Worm (Caenorhabditis elegans): ENCODE results near the gene str-30.

The str-30 gene

DNA sequence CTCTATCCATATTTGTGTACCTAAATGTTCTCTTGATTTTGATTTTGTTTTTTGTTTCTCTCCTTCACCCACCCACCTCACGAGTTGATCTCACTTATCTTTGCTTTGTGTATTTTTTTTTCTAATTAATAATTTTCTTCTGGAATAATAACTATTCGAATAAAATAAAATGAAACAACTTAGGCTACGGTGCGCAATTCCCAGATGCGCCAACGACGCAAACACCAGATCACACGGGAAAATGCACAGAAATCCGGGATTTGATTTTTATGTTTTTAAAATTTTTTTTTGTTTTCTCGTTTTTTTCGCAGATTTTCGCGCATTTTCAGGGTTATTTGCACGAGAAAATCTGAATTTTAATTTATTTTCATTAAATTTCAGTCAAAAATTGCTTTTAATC lies 38.6 kb upstream of the str-30 start:
- no peak for TF ChIP-seq snpc-1.3 (tag; optimal IDR thresholded peaks at IDR 0.05; ENCODE audit: insufficient read depth)
- TF ChIP-seq cebp-1 (GFP tag; IDR thresholded peaks at IDR 0.05), result no peak
- TF ChIP-seq cebp-1 (tag; optimal IDR thresholded peaks at IDR 0.05), result no peak
- peak; percentile 66 for TF ChIP-seq lsl-1 (GFP tag; optimal IDR thresholded peaks at IDR 0.05)
- TF ChIP-seq B0261.1 (tag; optimal IDR thresholded peaks at IDR 0.05), result peak; percentile 54
- TF ChIP-seq madf-6 (GFP tag; IDR thresholded peaks at IDR 0.05), result peak; percentile 5; the same call in 1 of the 2 replicates
- peak; percentile 1 for TF ChIP-seq efl-1 (GFP tag; optimal IDR thresholded peaks at IDR 0.05)

DNA sequence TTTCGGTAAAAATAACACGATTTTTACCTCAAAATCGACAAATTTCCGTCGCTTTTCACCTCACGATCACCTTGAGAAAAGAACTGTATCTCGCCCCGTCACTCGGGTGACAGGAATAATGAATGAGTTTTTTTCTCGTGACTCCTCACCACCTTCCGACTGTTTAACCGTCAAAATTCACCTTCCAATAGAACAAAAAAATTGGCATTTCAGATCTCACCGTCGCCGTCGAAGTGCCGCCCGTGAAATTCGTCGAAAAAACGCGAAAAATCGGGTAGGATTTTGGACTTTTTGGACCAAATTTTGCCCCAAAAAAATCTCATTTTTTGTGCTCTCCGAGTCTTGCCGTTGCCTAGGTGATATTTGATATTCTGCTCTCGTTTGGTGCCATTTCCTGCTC lies 38.0 kb upstream of the str-30 start, which contains the start of gene unc-132:
unc-132 (plus strand) TSS at position 208 of the 400 bp plus-strand sequence.
- TF ChIP-seq lag-1 (GFP tag; IDR thresholded peaks at IDR 0.05) (no peak), F22D6.2 (tag; optimal IDR thresholded peaks at IDR 0.05) (no peak), tbx-9 (tag; optimal IDR thresholded peaks at IDR 0.05; ENCODE audit: borderline replicate concordance) (no peak), Y56A3A.18 (GFP tag; IDR thresholded peaks at IDR 0.05) (no peak), attf-3 (GFP tag; conservative IDR thresholded peaks at IDR 0.05) (no peak), let-526 (GFP tag; IDR thresholded peaks at IDR 0.05) (no peak), atf-7 (tag; optimal IDR thresholded peaks at IDR 0.05) (no peak), nhr-90 (tag; optimal IDR thresholded peaks at IDR 0.05) (no peak), T07F8.4 (tag; optimal IDR thresholded peaks at IDR 0.05) (no peak), hrde-1 (tag; optimal IDR thresholded peaks at IDR 0.05; ENCODE audit: borderline replicate concordance) (no peak), Y53F4B.3 (GFP tag; IDR thresholded peaks at IDR 0.05) (no peak)

DNA sequence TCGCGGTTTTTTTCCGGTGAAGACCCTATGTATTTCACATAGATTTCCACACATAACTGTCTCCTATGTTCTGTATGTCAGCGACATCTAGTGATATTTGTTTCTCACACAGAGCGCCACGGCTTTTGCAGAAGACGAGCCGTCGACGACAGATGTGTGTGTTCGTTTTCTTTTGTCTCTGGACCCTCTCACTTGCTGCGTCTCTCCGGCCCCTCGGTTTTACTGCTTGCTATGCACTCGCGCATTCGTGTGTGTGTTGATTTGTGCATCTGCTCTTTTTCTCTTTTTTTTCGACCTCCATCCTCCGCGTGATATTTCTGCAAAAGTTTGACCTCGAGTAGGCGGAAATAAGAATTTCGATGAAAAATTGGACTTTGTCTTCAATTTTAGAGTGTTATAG lies 36.1 kb upstream of the str-30 start:
- TF ChIP-seq hmg-1.2 (GFP tag; IDR thresholded peaks at IDR 0.05) (peak; percentile 49; the same call in 1 of the 2 replicates), zfh-2 (GFP tag; conservative IDR thresholded peaks at IDR 0.05) (peak; percentile 58), F33H1.4 (GFP tag; IDR thresholded peaks at IDR 0.05) (no peak), nfyb-1 (GFP tag; IDR thresholded peaks at IDR 0.05) (0 out of 2 replicates have a peak, but pooled peaks have one; percentile 50)

DNA sequence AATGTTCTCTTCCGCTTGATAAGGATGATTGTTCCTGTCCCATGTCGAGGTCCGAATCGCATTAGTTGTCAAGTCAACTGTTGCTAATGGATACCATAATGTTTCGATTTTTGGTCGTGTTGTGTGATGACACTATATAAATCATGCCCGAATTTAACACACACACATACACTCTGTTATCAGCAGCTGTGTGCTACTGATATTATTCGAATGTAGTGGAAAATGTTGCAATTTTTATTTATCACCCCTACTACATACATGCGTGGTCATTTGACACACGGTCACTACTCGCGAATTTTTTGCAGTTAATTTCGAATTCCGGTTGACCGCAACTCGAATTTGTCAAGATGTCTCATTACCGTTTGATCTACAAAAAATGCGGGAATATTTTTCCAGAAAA lies 32.3 kb upstream of the str-30 start:
- TF ChIP-seq nhr-80 (tag; optimal IDR thresholded peaks at IDR 0.05) (peak; percentile 1), chd-7 (tag; optimal IDR thresholded peaks at IDR 0.05) (no peak), ceh-40 (GFP tag; IDR thresholded peaks at IDR 0.05) (no peak), snpc-1.1 (tag; optimal IDR thresholded peaks at IDR 0.05; ENCODE audit: insufficient read depth) (no peak), F10E7.11 (tag; optimal IDR thresholded peaks at IDR 0.05) (no peak), lir-1 (GFP tag; conservative IDR thresholded peaks at IDR 0.05) (no peak)

DNA sequence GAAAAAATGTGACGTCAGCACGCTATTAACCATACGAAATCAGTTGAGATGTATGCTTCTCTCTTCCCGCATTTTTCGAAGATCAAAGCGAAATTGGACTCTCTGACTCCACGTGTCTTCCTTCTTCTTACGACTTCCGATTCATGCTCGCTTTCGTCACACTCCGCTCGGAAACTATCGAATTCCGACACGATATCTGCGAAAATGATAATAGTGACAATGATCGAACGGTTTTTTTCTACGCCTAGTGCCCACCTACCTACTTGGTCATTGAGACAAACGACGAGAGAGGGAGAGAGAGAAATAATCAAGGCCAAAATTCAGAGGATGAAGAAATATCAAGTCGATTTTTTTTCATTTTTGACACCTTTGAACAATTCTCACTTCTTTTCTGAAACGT lies 31.2 kb upstream of the str-30 start:
- no peak for TF ChIP-seq hrde-1 (tag; optimal IDR thresholded peaks at IDR 0.05; ENCODE audit: borderline replicate concordance)
- TF ChIP-seq Y56A3A.18 (GFP tag; IDR thresholded peaks at IDR 0.05), result no peak
- TF ChIP-seq chd-7 (tag; optimal IDR thresholded peaks at IDR 0.05), result no peak
- no peak for TF ChIP-seq nfyb-1 (GFP tag; IDR thresholded peaks at IDR 0.05)
- TF ChIP-seq sdz-38 (tag; optimal IDR thresholded peaks at IDR 0.05), result no peak
- TF ChIP-seq ztf-6 (GFP tag; IDR thresholded peaks at IDR 0.05), result no peak
- no peak for TF ChIP-seq snpc-3.4 (tag; optimal IDR thresholded peaks at IDR 0.05)
- no peak for TF ChIP-seq lin-54 (GFP tag; optimal IDR thresholded peaks at IDR 0.05)
- TF ChIP-seq ceh-91 (GFP tag; IDR thresholded peaks at IDR 0.05), result no peak
- TF ChIP-seq attf-5 (GFP tag; optimal IDR thresholded peaks at IDR 0.05), result no peak
- TF ChIP-seq sptf-2 (GFP tag; optimal IDR thresholded peaks at IDR 0.05), result no peak
- TF ChIP-seq C17E4.6 (GFP tag; IDR thresholded peaks at IDR 0.05), result no peak
- no peak for TF ChIP-seq zim-3 (tag; optimal IDR thresholded peaks at IDR 0.05)
